Fruit fly (Drosophila melanogaster) Kc167 (cell line): ENCODE results near the gene Mat89Ba.

Experiments used
- Myc ChIP-seq: fragments of >200 bp; optimal IDR thresholded peaks from 2 replicates; lab custom pipeline; 2017; ENCODE audit warnings: missing external identifiers
- Sin3A ChIP-seq: fragments of >200 bp; optimal IDR thresholded peaks from 2 replicates; lab custom pipeline; 2018; ENCODE audit warnings: missing external identifiers
- h ChIP-seq: fragments of >200 bp; optimal IDR thresholded peaks from 3 replicates; lab custom pipeline; 2018; ENCODE audit warnings: missing external identifiers
- insv ChIP-seq: fragments of >200 bp; optimal IDR thresholded peaks from 3 replicates; lab custom pipeline; 2018; ENCODE audit warnings: missing external identifiers
- psq ChIP-seq: fragments of >200 bp; optimal IDR thresholded peaks from 2 replicates; lab custom pipeline; 2017; ENCODE audit warnings: missing external identifiers
- ttk ChIP-seq: sonication (Bioruptor generic); optimal IDR thresholded peaks from 2 replicates; lab custom pipeline; 2017; ENCODE audit warnings: missing external identifiers

Gene Mat89Ba

dm6 chr3R:16235941-16236712 lies 36.1 kb downstream of the Mat89Ba start:
- TF ChIP-seq Sin3A (lab: Kevin White, UChicago) (no peak), psq (lab: Kevin White, UChicago) (no peak), Myc (lab: Kevin White, UChicago) (no peak), ttk (lab: Kevin White, UChicago) (no peak), h (lab: Kevin White, UChicago) (no peak), insv (lab: Kevin White, UChicago) (no peak)

dm6 chr3R:16235215-16235937 lies 36.8 kb downstream of the Mat89Ba start:
- no peak for TF ChIP-seq psq (lab: Kevin White, UChicago)
- TF ChIP-seq insv (lab: Kevin White, UChicago) = no peak
- TF ChIP-seq Myc (lab: Kevin White, UChicago) = no peak
- no peak for TF ChIP-seq h (lab: Kevin White, UChicago)
- no peak for TF ChIP-seq Sin3A (lab: Kevin White, UChicago)
- no peak for TF ChIP-seq ttk (lab: Kevin White, UChicago)

dm6 chr3R:16234745-16235149 lies 37.5 kb downstream of the Mat89Ba start:
- no peak for TF ChIP-seq Sin3A (lab: Kevin White, UChicago)
- no peak for TF ChIP-seq h (lab: Kevin White, UChicago)
- no peak for TF ChIP-seq ttk (lab: Kevin White, UChicago)
- TF ChIP-seq psq (lab: Kevin White, UChicago) = no peak
- no peak for TF ChIP-seq insv (lab: Kevin White, UChicago)
- TF ChIP-seq Myc (lab: Kevin White, UChicago) = no peak

DNA sequence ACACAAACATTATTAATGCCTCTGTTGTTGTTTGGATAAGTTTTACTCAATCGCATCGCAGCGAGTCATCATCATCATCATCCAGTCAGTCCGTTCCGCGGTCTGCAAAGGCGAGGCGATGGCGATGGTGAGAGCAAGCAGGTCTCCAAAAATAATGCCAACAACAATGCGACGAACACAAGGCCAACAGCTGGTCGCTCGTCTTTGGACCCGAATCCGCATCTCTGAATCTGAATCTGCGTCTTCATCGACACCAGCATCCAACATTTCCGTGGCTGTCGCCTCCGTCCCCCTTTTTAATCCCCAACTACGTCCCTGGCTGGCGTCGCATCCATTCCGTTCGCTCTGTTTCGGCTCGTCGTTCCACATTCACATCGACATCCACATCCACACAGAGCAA lies 37.9 kb downstream of the Mat89Ba start:
- TF ChIP-seq ttk (lab: Kevin White, UChicago) (no peak), h (lab: Kevin White, UChicago) (no peak), Sin3A (lab: Kevin White, UChicago) (no peak), insv (lab: Kevin White, UChicago) (no peak), Myc (lab: Kevin White, UChicago) (no peak), psq (lab: Kevin White, UChicago) (no peak)

DNA sequence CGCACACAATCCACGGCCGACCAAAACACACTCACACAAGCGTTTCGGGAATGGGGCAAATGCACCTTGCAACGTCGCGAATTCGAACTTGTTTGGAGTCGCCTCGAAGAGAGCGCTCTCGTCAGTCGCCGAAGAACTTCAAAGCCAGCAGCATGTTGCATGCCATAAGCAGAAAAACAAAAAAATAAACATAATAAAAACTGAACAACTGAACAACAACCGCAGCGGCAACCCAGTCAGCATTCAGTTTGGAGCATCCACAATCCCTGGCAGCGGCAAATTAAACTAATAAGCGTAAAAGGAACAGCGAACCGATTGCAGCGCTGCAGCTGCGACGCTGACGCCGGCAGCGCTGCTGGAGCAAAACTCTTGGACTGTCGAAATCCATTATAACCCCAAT lies 39.6 kb downstream of the Mat89Ba start:
- TF ChIP-seq h (lab: Kevin White, UChicago) (no peak), insv (lab: Kevin White, UChicago) (no peak), Sin3A (lab: Kevin White, UChicago) (no peak)

DNA sequence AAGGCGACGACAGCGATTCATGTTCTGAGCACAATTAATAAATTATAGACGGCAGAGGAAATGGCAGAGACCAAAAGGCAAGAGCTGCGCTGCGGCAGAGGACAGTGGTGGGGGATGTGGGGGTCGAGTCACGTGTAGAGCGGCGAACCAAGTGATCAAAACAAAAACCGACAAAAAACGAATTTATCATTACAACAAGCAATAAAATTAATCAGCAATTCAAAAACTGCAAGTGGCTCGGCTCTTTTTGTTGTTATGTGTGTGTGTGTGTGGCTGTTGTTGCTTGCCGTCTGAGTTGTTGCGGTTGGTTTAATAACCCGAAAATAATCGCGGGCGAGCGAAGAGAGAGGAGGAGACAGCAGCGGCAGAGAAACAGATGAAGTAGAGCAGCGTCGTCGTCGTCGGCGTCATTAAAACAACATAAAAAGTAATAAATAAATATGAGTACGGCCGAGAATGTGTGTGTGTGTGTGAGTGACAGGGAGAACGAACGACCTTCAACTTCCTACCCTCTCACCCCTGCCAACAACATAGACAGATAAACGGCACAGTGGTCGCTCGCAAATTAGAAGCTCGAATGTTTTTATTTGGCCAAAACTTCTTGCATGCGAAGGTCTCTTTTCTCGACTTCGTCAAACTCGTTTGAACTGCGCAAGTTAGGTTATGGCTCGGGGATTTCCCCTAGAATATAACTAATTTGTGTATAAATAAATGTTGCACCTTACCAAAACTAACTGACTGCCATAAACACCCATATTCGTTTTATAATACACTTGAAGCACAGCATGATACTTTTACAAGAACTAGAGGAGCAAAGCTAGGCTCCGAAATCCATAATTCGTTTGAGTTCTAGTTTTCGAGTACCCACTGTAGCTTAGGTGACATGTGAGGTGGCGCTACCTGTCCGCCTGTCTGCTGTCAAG lies 40.6 kb downstream of the Mat89Ba start:
- TF ChIP-seq Myc (lab: Kevin White, UChicago) (no peak), psq (lab: Kevin White, UChicago) (peak; percentile 81)

dm6 chr3R:16230080-16230670 lies 42.0 kb downstream of the Mat89Ba start:
- TF ChIP-seq Sin3A (lab: Kevin White, UChicago) (no peak), Myc (lab: Kevin White, UChicago) (no peak), ttk (lab: Kevin White, UChicago) (no peak), psq (lab: Kevin White, UChicago) (no peak)

dm6 chr3R:16228719-16229704 lies 43.2 kb downstream of the Mat89Ba start:
- no peak for TF ChIP-seq insv (lab: Kevin White, UChicago)
- no peak for TF ChIP-seq psq (lab: Kevin White, UChicago)
- no peak for TF ChIP-seq h (lab: Kevin White, UChicago)
- TF ChIP-seq Myc (lab: Kevin White, UChicago) = no peak
- TF ChIP-seq ttk (lab: Kevin White, UChicago) = no peak
- no peak for TF ChIP-seq Sin3A (lab: Kevin White, UChicago)

DNA sequence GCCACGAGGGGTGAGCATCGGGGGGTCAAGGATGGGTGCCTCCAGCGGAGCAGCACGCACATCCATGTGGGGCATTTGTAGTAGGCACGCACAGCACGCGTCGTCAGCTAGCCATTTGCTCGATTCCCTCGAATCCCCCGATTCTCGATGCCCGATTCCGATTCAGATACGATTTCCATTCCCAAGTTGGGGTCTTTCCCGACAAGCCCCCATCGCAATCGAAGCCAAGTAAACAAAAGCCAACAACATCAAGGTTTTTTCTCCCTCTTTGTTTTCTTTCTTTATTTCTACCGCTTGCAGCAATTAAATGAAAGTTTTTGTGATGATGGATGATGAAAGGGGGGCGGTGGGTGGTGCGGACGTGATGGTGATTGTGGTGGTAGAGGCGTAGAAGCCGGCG lies 45.1 kb downstream of the Mat89Ba start:
- no peak for TF ChIP-seq psq (lab: Kevin White, UChicago)
- no peak for TF ChIP-seq h (lab: Kevin White, UChicago)
- no peak for TF ChIP-seq insv (lab: Kevin White, UChicago)
- no peak for TF ChIP-seq Sin3A (lab: Kevin White, UChicago)
- TF ChIP-seq ttk (lab: Kevin White, UChicago) = no peak
- TF ChIP-seq Myc (lab: Kevin White, UChicago) = no peak

DNA sequence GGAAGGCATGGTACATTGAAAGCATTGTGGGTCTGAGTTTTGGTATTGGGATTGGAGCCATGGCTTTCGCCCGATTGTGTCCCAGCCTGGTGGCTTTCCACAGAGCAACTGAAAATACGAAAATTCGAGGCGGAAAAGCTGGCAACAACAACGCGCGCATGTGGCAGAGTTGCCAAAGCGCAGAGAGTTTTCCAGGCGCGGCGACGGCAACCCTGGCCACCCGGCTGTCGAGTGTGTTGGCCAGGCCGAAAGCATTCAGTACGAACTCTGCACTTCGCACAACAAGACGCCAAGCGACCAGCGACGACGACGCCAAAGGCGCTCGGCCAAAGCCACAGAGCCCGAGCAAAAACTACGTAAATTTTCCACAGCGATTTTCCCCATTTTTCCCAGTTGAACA lies 46.5 kb downstream of the Mat89Ba start:
- TF ChIP-seq psq (lab: Kevin White, UChicago) (no peak), Sin3A (lab: Kevin White, UChicago) (no peak), insv (lab: Kevin White, UChicago) (no peak), h (lab: Kevin White, UChicago) (no peak), ttk (lab: Kevin White, UChicago) (no peak), Myc (lab: Kevin White, UChicago) (no peak)
